Fruit fly (Drosophila melanogaster) whole organism, embryonic: ENCODE measurements around the gene grim.
A peak's percentile ranks its signal among the peaks of the same experiment; 100 is the strongest.

Experiments used
- Blimp-1 ChIP-seq: fragments of 200-800 bp; sonication (Bioruptor generic); optimal IDR thresholded peaks from 3 replicates; lab custom pipeline; 2018; ENCODE audit warnings: missing biosample characterization, missing genetic modification characterization, mild to moderate bottlenecking, moderate library complexity, missing genetic modification reagents
- BtbVII ChIP-seq: fragments of 200-800 bp; sonication (Bioruptor generic); optimal IDR thresholded peaks from 3 replicates; lab custom pipeline; 2017; ENCODE audit warnings: missing biosample characterization, mild to moderate bottlenecking, missing genetic modification characterization
- CG1024 ChIP-seq: fragments of 200-800 bp; sonication (Bioruptor generic); IDR thresholded peaks from 2 replicates; pipeline ENCODE4 v1.3.6; 2022; ENCODE audit warnings: missing biosample characterization, missing genetic modification characterization
- CG10431 ChIP-seq: fragments of 200-800 bp; sonication (Bioruptor generic); optimal IDR thresholded peaks from 3 replicates; lab custom pipeline; 2018; ENCODE audit warnings: missing biosample characterization, mild to moderate bottlenecking, missing genetic modification characterization
- CG11723 ChIP-seq: fragments of 200-800 bp; sonication (Bioruptor generic); optimal IDR thresholded peaks from 2 replicates; lab custom pipeline; 2017; ENCODE audit warnings: missing biosample characterization, mild to moderate bottlenecking, missing genetic modification characterization
- CG12744 ChIP-seq: fragments of 200-800 bp; sonication (Bioruptor generic); optimal IDR thresholded peaks from 2 replicates; lab custom pipeline; 2016; ENCODE audit warnings: missing biosample characterization, missing genetic modification characterization
- CG14710 ChIP-seq: fragments of 200-800 bp; sonication (Bioruptor generic); optimal IDR thresholded peaks from 3 replicates; lab custom pipeline; 2019; ENCODE audit warnings: missing biosample characterization, mild to moderate bottlenecking, missing genetic modification characterization, moderate library complexity
- CG15696 ChIP-seq: fragments of 200-800 bp; sonication (Bioruptor generic); optimal IDR thresholded peaks from 2 replicates; lab custom pipeline; 2019; ENCODE audit warnings: missing biosample characterization, mild to moderate bottlenecking, missing genetic modification characterization, moderate library complexity
- CG17802 ChIP-seq: fragments of 200-800 bp; sonication (Bioruptor generic); optimal IDR thresholded peaks from 2 replicates; lab custom pipeline; 2018; ENCODE audit warnings: missing biosample characterization, mild to moderate bottlenecking, missing genetic modification characterization, moderate library complexity
- CG17829 ChIP-seq: fragments of 200-800 bp; optimal IDR thresholded peaks from 2 replicates; lab custom pipeline; 2019; ENCODE audit warnings: missing biosample characterization, mild to moderate bottlenecking, missing genetic modification characterization, moderate library complexity
- CG18262 ChIP-seq: fragments of 200-800 bp; optimal IDR thresholded peaks from 3 replicates; lab custom pipeline; 2019; ENCODE audit warnings: missing biosample characterization, mild to moderate bottlenecking, missing genetic modification characterization, moderate library complexity
- CG18599 ChIP-seq: fragments of 200-800 bp; sonication (Bioruptor generic); optimal IDR thresholded peaks from 3 replicates; lab custom pipeline; 2017; ENCODE audit warnings: missing biosample characterization, missing genetic modification characterization, mild to moderate bottlenecking, moderate library complexity, missing genetic modification reagents
- CG2875 ChIP-seq: fragments of 200-800 bp; sonication (Bioruptor generic); optimal IDR thresholded peaks from 2 replicates; lab custom pipeline; 2017; ENCODE audit warnings: missing biosample characterization, mild to moderate bottlenecking, missing genetic modification characterization, missing genetic modification reagents
- CG33557 ChIP-seq: fragments of 200-800 bp; sonication (Bioruptor generic); optimal IDR thresholded peaks from 2 replicates; lab custom pipeline; 2019; ENCODE audit warnings: missing biosample characterization, mild to moderate bottlenecking, missing genetic modification characterization, moderate library complexity
- CG3847 ChIP-seq: fragments of 200-800 bp; sonication (Bioruptor generic); IDR thresholded peaks from 2 replicates; pipeline ENCODE4 v1.3.6; 2022; ENCODE audit warnings: missing biosample characterization, missing genetic modification characterization
- CG4730 ChIP-seq: fragments of 200-800 bp; sonication (Bioruptor generic); IDR thresholded peaks from 2 replicates; pipeline ENCODE4 v1.3.6; 2022; ENCODE audit warnings: missing biosample characterization, missing genetic modification characterization
- CG7556 ChIP-seq: fragments of 200-800 bp; sonication (Bioruptor generic); optimal IDR thresholded peaks from 2 replicates; lab custom pipeline; 2017; ENCODE audit warnings: missing biosample characterization, mild to moderate bottlenecking, missing genetic modification characterization
- CG8290 ChIP-seq, 3 experiments: fragments of 200-800 bp; sonication (Bioruptor generic); optimal IDR thresholded peaks; 2 replicates each; lab custom pipeline; 2016 to 2019; ENCODE audit warnings: missing biosample characterization in 3 of 3, missing genetic modification characterization in 3 of 3, mild to moderate bottlenecking in 2 of 3, moderate library complexity in 1 of 3
- CG8924 ChIP-seq: fragments of 200-800 bp; optimal IDR thresholded peaks from 3 replicates; lab custom pipeline; 2019; ENCODE audit warnings: missing biosample characterization, mild to moderate bottlenecking, missing genetic modification characterization, moderate library complexity
- CG9609 ChIP-seq: fragments of 200-800 bp; sonication (Bioruptor generic); optimal IDR thresholded peaks from 3 replicates; lab custom pipeline; 2016; ENCODE audit warnings: missing biosample characterization, missing genetic modification characterization
- Doc3 ChIP-seq: fragments of 200-800 bp; sonication (Bioruptor generic); IDR thresholded peaks from 3 replicates; pipeline ENCODE4 v1.3.6; 2022; ENCODE audit warnings: missing biosample characterization, missing genetic modification characterization; ENCODE audit not compliant: partially characterized antibody
- Dref ChIP-seq: fragments of 200-800 bp; sonication (Bioruptor generic); IDR thresholded peaks from 2 replicates; pipeline ENCODE4 v1.3.6; 2022; ENCODE audit warnings: missing biosample characterization, missing genetic modification characterization
- Lhr ChIP-seq: fragments of 200-800 bp; sonication (Bioruptor generic); optimal IDR thresholded peaks from 3 replicates; lab custom pipeline; 2017; ENCODE audit warnings: mild to moderate bottlenecking, missing biosample characterization, missing genetic modification reagents, missing genetic modification characterization
- NFAT ChIP-seq: fragments of 200-800 bp; sonication (Bioruptor generic); IDR thresholded peaks from 2 replicates; pipeline ENCODE4 v1.3.6; 2022; ENCODE audit warnings: missing biosample characterization, missing genetic modification characterization
- NK7.1 ChIP-seq: fragments of 200-800 bp; sonication (Bioruptor generic); optimal IDR thresholded peaks from 3 replicates; lab custom pipeline; 2016; ENCODE audit warnings: missing biosample characterization, missing genetic modification characterization
- Nf-YA ChIP-seq: fragments of 200-800 bp; sonication (Bioruptor generic); IDR thresholded peaks from 2 replicates; pipeline ENCODE4 v1.3.6; 2022; ENCODE audit warnings: missing biosample characterization, missing genetic modification characterization
- Oaz ChIP-seq: fragments of 200-800 bp; sonication (Bioruptor generic); IDR thresholded peaks from 2 replicates; pipeline ENCODE4 v1.3.6; 2022; ENCODE audit warnings: missing biosample characterization, missing genetic modification characterization
- Spps ChIP-seq: fragments of 200-800 bp; sonication (Bioruptor generic); optimal IDR thresholded peaks from 2 replicates; lab custom pipeline; 2018; ENCODE audit warnings: missing biosample characterization, mild to moderate bottlenecking, missing genetic modification characterization
- TFAM ChIP-seq: fragments of 200-800 bp; sonication (Bioruptor generic); optimal IDR thresholded peaks from 2 replicates; lab custom pipeline; 2017; ENCODE audit warnings: missing biosample characterization, missing genetic modification characterization, inconsistent platforms
- ase ChIP-seq: fragments of 200-800 bp; sonication (Bioruptor generic); IDR thresholded peaks from 3 replicates; pipeline ENCODE4 v1.3.6; 2022; ENCODE audit warnings: missing biosample characterization, missing genetic modification characterization
- ash1 ChIP-seq: fragments of 200-800 bp; sonication (Bioruptor generic); optimal IDR thresholded peaks from 2 replicates; lab custom pipeline; 2018; ENCODE audit warnings: missing biosample characterization, mild to moderate bottlenecking, missing genetic modification characterization
- bigmax ChIP-seq: fragments of 200-800 bp; sonication (Bioruptor generic); optimal IDR thresholded peaks from 2 replicates; lab custom pipeline; 2018; ENCODE audit warnings: missing biosample characterization, mild to moderate bottlenecking, missing genetic modification characterization
- cg ChIP-seq: fragments of 200-800 bp; sonication (Bioruptor generic); optimal IDR thresholded peaks from 3 replicates; lab custom pipeline; 2019; ENCODE audit warnings: missing biosample characterization, mild to moderate bottlenecking, missing genetic modification characterization, moderate library complexity
- dmrt11E ChIP-seq: fragments of 200-800 bp; sonication (Bioruptor generic); optimal IDR thresholded peaks from 3 replicates; lab custom pipeline; 2018; ENCODE audit warnings: missing biosample characterization, mild to moderate bottlenecking, missing genetic modification characterization, moderate library complexity
- gem ChIP-seq: fragments of 200-800 bp; sonication (Bioruptor generic); optimal IDR thresholded peaks from 2 replicates; lab custom pipeline; 2019; ENCODE audit warnings: missing biosample characterization, mild to moderate bottlenecking, missing genetic modification characterization, moderate library complexity
- mld ChIP-seq: fragments of 200-800 bp; sonication (Bioruptor generic); IDR thresholded peaks from 3 replicates; pipeline ENCODE4 v1.3.6; 2022; ENCODE audit warnings: missing biosample characterization, missing genetic modification characterization; ENCODE audit not compliant: partially characterized antibody
- nom ChIP-seq: fragments of 200-800 bp; sonication (Bioruptor generic); optimal IDR thresholded peaks from 2 replicates; lab custom pipeline; 2017; ENCODE audit warnings: missing biosample characterization, missing genetic modification characterization, mild to moderate bottlenecking, moderate library complexity, missing genetic modification reagents
- pan ChIP-seq, 4 experiments: fragments of >200 bp in 3 of 4; fragments of 200-800 bp in 1 of 4; sonication (Bioruptor generic) in 1 of 4; optimal IDR thresholded peaks in 3 of 4; IDR thresholded peaks in 1 of 4; 2 replicates each; pipeline versions ENCODE4 v1.3.6 to Lab custom; 2017 to 2022; ENCODE audit warnings: missing biosample characterization in 2 of 4, missing genetic modification characterization in 2 of 4, mixed read lengths in 1 of 4
- peb ChIP-seq: fragments of 200-800 bp; sonication (Bioruptor generic); IDR thresholded peaks from 2 replicates; pipeline ENCODE4 v1.3.6; 2022; ENCODE audit warnings: missing biosample characterization, missing genetic modification characterization
- pho ChIP-seq: fragments of 200-800 bp; sonication (Bioruptor generic); optimal IDR thresholded peaks from 2 replicates; lab custom pipeline; 2016; ENCODE audit warnings: missing biosample characterization, missing genetic modification characterization
- pzg ChIP-seq: fragments of 200-800 bp; sonication (Bioruptor generic); optimal IDR thresholded peaks from 3 replicates; lab custom pipeline; 2018; ENCODE audit warnings: missing biosample characterization, mild to moderate bottlenecking, missing genetic modification characterization, moderate library complexity
- row ChIP-seq: fragments of 200-800 bp; sonication (Bioruptor generic); IDR thresholded peaks from 3 replicates; pipeline ENCODE4 v1.3.6; 2022; ENCODE audit warnings: missing biosample characterization, missing genetic modification characterization
- sens ChIP-seq: fragments of 200-800 bp; sonication (Bioruptor generic); peaks from one replicate; lab custom pipeline; 2016; ENCODE audit warnings: missing biosample characterization, missing genetic modification characterization
- sr ChIP-seq: fragments of 200-800 bp; sonication (Bioruptor generic); IDR thresholded peaks from 3 replicates; pipeline ENCODE4 v1.3.6; 2022; ENCODE audit warnings: missing biosample characterization, missing genetic modification characterization
- tio ChIP-seq: fragments of 200-800 bp; sonication (Bioruptor generic); optimal IDR thresholded peaks from 2 replicates; lab custom pipeline; 2017; ENCODE audit warnings: missing biosample characterization, missing genetic modification characterization, inconsistent platforms
- trem ChIP-seq: fragments of 200-800 bp; optimal IDR thresholded peaks from 3 replicates; lab custom pipeline; 2019; ENCODE audit warnings: missing biosample characterization, mild to moderate bottlenecking, missing genetic modification characterization, moderate library complexity
- vnd ChIP-seq: fragments of 200-800 bp; sonication (Bioruptor generic); IDR thresholded peaks from 3 replicates; pipeline ENCODE4 v1.3.6; 2022; ENCODE audit warnings: missing biosample characterization, missing genetic modification characterization; ENCODE audit not compliant: partially characterized antibody

The grim gene

dm6 chr3L:18276602-18277001 lies 27.6 kb downstream of the grim start:
- TF ChIP-seq Doc3 (GFP tag; lab: Robert Waterston, UW) (no peak), CG12744 (no peak), sr (GFP tag; lab: Robert Waterston, UW) (no peak), CG9609 (GFP tag; lab: Kevin White, UChicago) (no peak), pzg (no peak), Nf-YA (GFP tag; lab: Robert Waterston, UW) (no peak), CG18599 (no peak), NK7.1 (no peak), bigmax (GFP tag; lab: Kevin White, UChicago) (no peak), Oaz (GFP tag; lab: Robert Waterston, UW) (no peak), Dref (no peak), CG17802 (tag; lab: Kevin White, UChicago) (no peak), CG33557 (GFP tag; lab: Kevin White, UChicago) (no peak)

dm6 chr3L:18275888-18276287 lies 28.3 kb downstream of the grim start:
- peak; percentile 33 for TF ChIP-seq gem (tag; lab: Kevin White, UChicago)
- peak; percentile 83 for TF ChIP-seq sens (GFP tag; lab: Kevin White, UChicago)
- peak; percentile 9 for TF ChIP-seq CG18262 (tag; lab: Kevin White, UChicago)
- TF ChIP-seq dmrt11E, result peak; percentile 33
- TF ChIP-seq pan (optimal IDR thresholded peaks at IDR 0.05; lab: Kevin White, UChicago), result peak in 1 of 2 experiments; percentile 20
- TF ChIP-seq pan (GFP tag; optimal IDR thresholded peaks at IDR 0.05 in 1 of 2, IDR thresholded peaks at IDR 0.05 in 1 of 2), result no peak
- no peak for TF ChIP-seq CG3847

dm6 chr3L:18274188-18274587 lies 30.0 kb downstream of the grim start:
- TF ChIP-seq CG10431 (GFP tag; lab: Kevin White, UChicago) (no peak), ash1 (no peak), row (GFP tag; lab: Robert Waterston, UW) (peak; percentile 57; the same call in 2 of the 3 replicates), CG8924 (peak; percentile 32), CG14710 (tag; lab: Kevin White, UChicago) (peak; percentile 47), ase (GFP tag; lab: Robert Waterston, UW) (no peak), CG2875 (no peak), nom (GFP tag; lab: Kevin White, UChicago) (peak; percentile 15), CG8290 (GFP tag; optimal IDR thresholded peaks at IDR 0.05; lab: Kevin White, UChicago) (no peak), CG8290 (tag; optimal IDR thresholded peaks at IDR 0.05; lab: Kevin White, UChicago) (no peak), Spps (tag; lab: Kevin White, UChicago) (peak; percentile 23), TFAM (no peak), pho (no peak), Lhr (GFP tag; lab: Kevin White, UChicago) (peak; percentile 1), CG1024 (GFP tag; lab: Robert Waterston, UW) (no peak), CG18262 (tag; lab: Kevin White, UChicago) (peak; percentile 62), gem (tag; lab: Kevin White, UChicago) (peak; percentile 45), tio (GFP tag; lab: Kevin White, UChicago) (peak; percentile 18), CG4730 (GFP tag; lab: Robert Waterston, UW) (no peak), trem (tag; lab: Kevin White, UChicago) (peak; percentile 27), dmrt11E (peak; percentile 71), CG17829 (tag; lab: Kevin White, UChicago) (peak; percentile 57), peb (GFP tag; lab: Robert Waterston, UW) (no peak), CG11723 (GFP tag; lab: Kevin White, UChicago) (no peak), vnd (GFP tag; lab: Robert Waterston, UW) (no peak), cg (no peak), mld (GFP tag; lab: Robert Waterston, UW) (no peak), Blimp-1 (peak; percentile 23), CG15696 (tag; lab: Kevin White, UChicago) (peak; percentile 73), BtbVII (no peak), CG7556 (GFP tag; lab: Kevin White, UChicago) (peak; percentile 34), NFAT (GFP tag; lab: Robert Waterston, UW) (no peak)
